Worm (Caenorhabditis elegans) whole organism, young adult: ENCODE data around the gene cox-11.

Source experiments
- F49E8.2 ChIP-seq: sonication (generic microtip); optimal IDR thresholded peaks from 3 replicates; lab custom pipeline; 2017; ENCODE audit warnings: missing genetic modification characterization, mild to moderate bottlenecking, missing compliant biosample characterization, antibody characterized with exemption, moderate library complexity; ENCODE audit not compliant: insufficient read depth
- efl-1 ChIP-seq: fragments of 150-350 bp; optimal IDR thresholded peaks from 2 replicates; lab custom pipeline; 2014; ENCODE audit warnings: missing biosample characterization, missing genetic modification reagents, missing genetic modification characterization
- egl-18 ChIP-seq: fragments of 200-800 bp; sonication (Bioruptor generic); IDR thresholded peaks from 2 replicates; pipeline ENCODE4 v1.3.6; 2022; ENCODE audit warnings: missing genetic modification reagents, missing genetic modification characterization, missing compliant biosample characterization
- him-1 ChIP-seq: sonication (generic microtip); optimal IDR thresholded peaks from 2 replicates; lab custom pipeline; 2016; ENCODE audit warnings: missing genotype, missing genetic modification reagents, missing genetic modification characterization, missing compliant biosample characterization
- madf-6 ChIP-seq: fragments of 200-800 bp; sonication (Bioruptor generic); IDR thresholded peaks from 2 replicates; pipeline ENCODE4 v1.3.6; 2022; ENCODE audit warnings: missing genetic modification reagents, missing genetic modification characterization, missing compliant biosample characterization
- nfya-1 ChIP-seq: sonication (generic microtip); optimal IDR thresholded peaks from 2 replicates; lab custom pipeline; 2017; ENCODE audit warnings: antibody characterized with exemption, missing compliant biosample characterization, missing genetic modification characterization, borderline replicate concordance; ENCODE audit not compliant: insufficient read depth
- sea-2 ChIP-seq: fragments of 200-800 bp; sonication (Bioruptor generic); IDR thresholded peaks from 2 replicates; pipeline ENCODE4 v1.3.6; 2022; ENCODE audit warnings: missing genetic modification characterization, missing compliant biosample characterization
- snpc-1.1 ChIP-seq: sonication (generic microtip); optimal IDR thresholded peaks from 2 replicates; lab custom pipeline; 2017; ENCODE audit warnings: missing genetic modification characterization, mild to moderate bottlenecking, missing compliant biosample characterization, antibody characterized with exemption, moderate library complexity, missing genotype, missing genetic modification reagents; ENCODE audit not compliant: insufficient read depth
- snpc-4 ChIP-seq, 5 experiments: fragments of 150-350 bp in 1 of 5; sonication (generic microtip) in 4 of 5; optimal IDR thresholded peaks; 2 replicates each; lab custom pipeline; 2014 to 2018; ENCODE audit warnings: missing genetic modification characterization in 5 of 5, missing biosample characterization in 3 of 5, antibody characterized with exemption in 2 of 5, mild to moderate bottlenecking in 2 of 5, missing compliant biosample characterization in 2 of 5, missing genotype in 2 of 5, moderate library complexity in 2 of 5, missing genetic modification reagents in 1 of 5
- zim-3 ChIP-seq: sonication (generic microtip); optimal IDR thresholded peaks from 2 replicates; lab custom pipeline; 2017; ENCODE audit warnings: mild to moderate bottlenecking, missing genetic modification characterization, moderate library complexity, missing compliant biosample characterization
- ztf-25 ChIP-seq: fragments of 200-800 bp; sonication (Bioruptor generic); IDR thresholded peaks from 2 replicates; pipeline ENCODE4 v1.3.6; 2022; ENCODE audit warnings: missing genetic modification reagents, missing genetic modification characterization, missing compliant biosample characterization
- ztf-26 ChIP-seq: sonication (generic microtip); optimal IDR thresholded peaks from 2 replicates; lab custom pipeline; 2017; ENCODE audit warnings: missing genetic modification characterization, missing compliant biosample characterization

DNA sequence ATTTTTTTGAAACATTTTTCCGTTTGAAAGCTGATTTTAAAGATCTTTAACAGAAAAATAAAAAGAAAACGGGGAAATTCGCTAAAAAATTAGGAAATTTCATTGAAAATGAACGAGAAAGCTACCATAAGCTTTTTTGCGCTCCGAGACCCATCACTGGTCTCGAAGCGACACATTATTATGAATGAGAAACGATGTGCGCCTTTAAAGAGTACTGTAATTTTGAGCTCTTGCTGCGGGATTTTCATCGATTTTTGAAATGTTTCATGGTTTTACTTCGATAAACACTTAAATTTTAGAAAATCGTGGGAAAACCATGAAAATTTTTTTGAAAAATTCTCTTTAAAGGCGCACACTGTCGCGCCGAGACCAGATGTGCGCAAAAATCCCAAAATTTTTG, 46.1 kb downstream of the cox-11 start:
- TF ChIP-seq snpc-4 (GFP tag; optimal IDR thresholded peaks at IDR 0.05; lab: Kevin White, UChicago) (no peak), snpc-4 (tag; optimal IDR thresholded peaks at IDR 0.05; lab: Kevin White, UChicago) (peak in 1 of 4 experiments; percentile 43), F49E8.2 (tag; lab: Kevin White, UChicago) (peak; percentile 54), ztf-26 (no peak), sea-2 (GFP tag; lab: Robert Waterston, UW) (no peak), him-1 (no peak), nfya-1 (tag; lab: Kevin White, UChicago) (no peak), egl-18 (no peak), madf-6 (GFP tag; lab: Robert Waterston, UW) (peak; percentile 48; the same call in 1 of the 2 replicates), snpc-1.1 (tag; lab: Kevin White, UChicago) (no peak), efl-1 (GFP tag; lab: Kevin White, UChicago) (no peak), ztf-25 (GFP tag; lab: Robert Waterston, UW) (no peak), zim-3 (tag; lab: Kevin White, UChicago) (no peak)
